Worm (Caenorhabditis elegans): ENCODE data around the gene mig-21.

mig-21 gene

ce11 chrIII:5853240-5853639, 24.9 kb downstream of the mig-21 start, which contains the start of gene ddx-23:
TSS of gene ddx-23 (minus strand) at chrIII:5853269.
- TF ChIP-seq unc-42 (tag; optimal IDR thresholded peaks at IDR 0.05) (peak; percentile 34), ceh-31 (tag; optimal IDR thresholded peaks at IDR 0.05) (peak; percentile 70), hlh-8 (tag; optimal IDR thresholded peaks at IDR 0.05) (peak; percentile 7), ceh-30 (tag; optimal IDR thresholded peaks at IDR 0.05) (no peak), elt-2 (tag; optimal IDR thresholded peaks at IDR 0.05) (peak; percentile 11), tbx-2 (tag; optimal IDR thresholded peaks at IDR 0.05) (peak; percentile 14), ama-1 (optimal IDR thresholded peaks at IDR 0.05) (no peak), pax-1 (tag; optimal IDR thresholded peaks at IDR 0.05) (no peak), ets-4 (tag; optimal IDR thresholded peaks at IDR 0.05) (peak; percentile 93), unc-86 (tag; optimal IDR thresholded peaks at IDR 0.05) (no peak), ceh-9 (tag; optimal IDR thresholded peaks at IDR 0.05) (no peak), fax-1 (tag; optimal IDR thresholded peaks at IDR 0.05) (peak; percentile 7), ceh-14 (tag; optimal IDR thresholded peaks at IDR 0.05) (peak; percentile 9)

ce11 chrIII:5846412-5846811, 31.8 kb downstream of the mig-21 start:
- no peak for TF ChIP-seq hlh-13 (GFP tag; optimal IDR thresholded peaks at IDR 0.05)
- no peak for TF ChIP-seq ama-1 (optimal IDR thresholded peaks at IDR 0.05)
- no peak for TF ChIP-seq ztf-16 (tag; optimal IDR thresholded peaks at IDR 0.05)
- TF ChIP-seq fkh-10 (GFP tag; optimal IDR thresholded peaks at IDR 0.05): no peak
- TF ChIP-seq nhr-11 (tag; optimal IDR thresholded peaks at IDR 0.05): no peak
- peak; percentile 38 for TF ChIP-seq unc-42 (tag; optimal IDR thresholded peaks at IDR 0.05)
- TF ChIP-seq hlh-8 (tag; optimal IDR thresholded peaks at IDR 0.05): no peak
- TF ChIP-seq ceh-18 (tag; optimal IDR thresholded peaks at IDR 0.05): peak; percentile 0

- TF ChIP-seq ref-2 (tag; optimal IDR thresholded peaks at IDR 0.05) (no peak), nhr-232 (tag; optimal IDR thresholded peaks at IDR 0.05) (no peak), ceh-18 (tag; optimal IDR thresholded peaks at IDR 0.05) (peak; percentile 20), ceh-31 (tag; optimal IDR thresholded peaks at IDR 0.05) (peak; percentile 58), ceh-48 (tag; optimal IDR thresholded peaks at IDR 0.05) (no peak), tbx-2 (tag; optimal IDR thresholded peaks at IDR 0.05) (peak; percentile 29), ceh-30 (tag; optimal IDR thresholded peaks at IDR 0.05) (no peak), nfya-1 (tag; optimal IDR thresholded peaks at IDR 0.05) (peak; percentile 38), unc-3 (GFP tag; conservative IDR thresholded peaks at IDR 0.05) (no peak), unc-3 (tag; optimal IDR thresholded peaks at IDR 0.05) (no peak), fax-1 (tag; optimal IDR thresholded peaks at IDR 0.05) (no peak), unc-55 (GFP tag; optimal IDR thresholded peaks at IDR 0.05) (peak; percentile 21), ceh-9 (tag; optimal IDR thresholded peaks at IDR 0.05) (no peak), che-1 (tag; optimal IDR thresholded peaks at IDR 0.05) (no peak), pqm-1 (tag; optimal IDR thresholded peaks at IDR 0.05) (no peak), syd-9 (tag; optimal IDR thresholded peaks at IDR 0.05) (no peak), tbx-7 (tag; optimal IDR thresholded peaks at IDR 0.05) (no peak), unc-42 (tag; optimal IDR thresholded peaks at IDR 0.05) (peak; percentile 83), ceh-24 (tag; optimal IDR thresholded peaks at IDR 0.05) (no peak), ceh-14 (tag; optimal IDR thresholded peaks at IDR 0.05) (peak; percentile 4)
Measured at ce11 chrIII:5845483-5845882, 32.7 kb downstream of the mig-21 start.

ce11 chrIII:5843662-5844061, 34.5 kb downstream of the mig-21 start:
- TF ChIP-seq syd-9 (tag; optimal IDR thresholded peaks at IDR 0.05) (no peak), sdc-2 (tag; optimal IDR thresholded peaks at IDR 0.05) (no peak), hlh-13 (GFP tag; optimal IDR thresholded peaks at IDR 0.05) (no peak), ceh-2 (tag; optimal IDR thresholded peaks at IDR 0.05) (no peak), ceh-22 (tag; optimal IDR thresholded peaks at IDR 0.05) (no peak), hlh-15 (tag; optimal IDR thresholded peaks at IDR 0.05) (no peak), K09A11.1 (tag; optimal IDR thresholded peaks at IDR 0.05; ENCODE audit: insufficient read depth) (no peak), ahr-1 (tag; optimal IDR thresholded peaks at IDR 0.05) (no peak), eyg-1 (tag; optimal IDR thresholded peaks at IDR 0.05) (no peak), pax-1 (tag; optimal IDR thresholded peaks at IDR 0.05) (no peak), ama-1 (optimal IDR thresholded peaks at IDR 0.05) (no peak), zip-5 (tag; optimal IDR thresholded peaks at IDR 0.05) (no peak), Y22D7AL.16 (tag; optimal IDR thresholded peaks at IDR 0.05) (no peak), ceh-6 (GFP tag; optimal IDR thresholded peaks at IDR 0.05) (no peak), pros-1 (tag; optimal IDR thresholded peaks at IDR 0.05) (no peak), tbx-2 (tag; optimal IDR thresholded peaks at IDR 0.05) (peak; percentile 16), lin-11 (tag; optimal IDR thresholded peaks at IDR 0.05) (no peak), ceh-31 (tag; optimal IDR thresholded peaks at IDR 0.05) (no peak), unc-42 (tag; optimal IDR thresholded peaks at IDR 0.05) (no peak), ets-4 (tag; optimal IDR thresholded peaks at IDR 0.05) (peak; percentile 56), ttx-3 (tag; optimal IDR thresholded peaks at IDR 0.05) (no peak), pha-2 (tag; optimal IDR thresholded peaks at IDR 0.05) (no peak), fkh-6 (tag; optimal IDR thresholded peaks at IDR 0.05) (no peak), C38D4.7 (GFP tag; optimal IDR thresholded peaks at IDR 0.05) (no peak), ref-2 (tag; optimal IDR thresholded peaks at IDR 0.05) (peak; percentile 11), C08G9.2 (tag; optimal IDR thresholded peaks at IDR 0.05) (no peak), ceh-30 (tag; optimal IDR thresholded peaks at IDR 0.05) (no peak), fax-1 (tag; optimal IDR thresholded peaks at IDR 0.05) (no peak)
